Worm (Caenorhabditis elegans): Measurements from ENCODE around the gene B0281.5.

DNA sequence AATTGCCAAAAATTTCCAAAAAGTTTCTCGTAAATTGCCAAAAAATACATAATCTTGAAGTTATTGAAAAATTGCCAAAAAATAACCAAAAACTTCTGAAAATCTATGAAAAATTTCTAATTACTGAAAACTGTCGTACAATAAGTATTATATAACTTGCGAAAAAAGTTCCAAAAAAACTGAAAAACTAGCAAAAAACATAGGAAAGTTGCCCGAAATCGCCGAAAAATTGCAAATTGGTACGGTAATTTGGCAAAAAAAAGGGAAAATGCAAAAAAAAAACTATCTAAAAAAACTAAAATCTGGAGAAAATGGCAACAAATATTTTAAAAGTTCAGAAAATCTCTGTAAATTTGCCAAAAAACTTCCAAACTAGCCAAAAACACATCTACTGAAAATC lies 40.8 kb upstream of the B0281.5 start, which contains the start of gene enri-1:
- no peak for TF ChIP-seq aptf-3 (GFP tag; IDR thresholded peaks at IDR 0.05)
- TF ChIP-seq snpc-4 (GFP tag; optimal IDR thresholded peaks at IDR 0.05), result no peak
- no peak for TF ChIP-seq snpc-4 (tag; optimal IDR thresholded peaks at IDR 0.05)
- TF ChIP-seq xnd-1 (tag; optimal IDR thresholded peaks at IDR 0.05), result no peak

Measured in whole organism, young adult.